Worm (Caenorhabditis elegans) whole organism, L2 larva: ENCODE measurements around the gene F59B1.2.

Experiments used
- Y55F3AM.14 ChIP-seq: fragments of 200-800 bp; sonication (Bioruptor generic); optimal IDR thresholded peaks from 2 replicates; lab custom pipeline; 2018; ENCODE audit warnings: mild to moderate bottlenecking, missing genetic modification characterization, missing compliant biosample characterization
- aly-2 ChIP-seq: fragments of 150-350 bp; optimal IDR thresholded peaks from 2 replicates; lab custom pipeline; 2014; ENCODE audit warnings: missing biosample characterization, missing genetic modification characterization
- ceh-16 ChIP-seq: fragments of 150-350 bp; optimal IDR thresholded peaks from 2 replicates; lab custom pipeline; 2014; ENCODE audit warnings: missing biosample characterization, missing genetic modification characterization
- crh-2 ChIP-seq: sonication (generic microtip); optimal IDR thresholded peaks from 2 replicates; lab custom pipeline; 2017; ENCODE audit warnings: missing biosample characterization, missing genetic modification characterization
- fos-1 ChIP-seq: fragments of 150-350 bp; optimal IDR thresholded peaks from 2 replicates; lab custom pipeline; 2014; ENCODE audit warnings: missing biosample characterization, missing genetic modification characterization
- lin-13 ChIP-seq: fragments of 150-350 bp; optimal IDR thresholded peaks from 2 replicates; lab custom pipeline; 2014; ENCODE audit warnings: missing biosample characterization, missing genetic modification reagents, missing genetic modification characterization
- lin-39 ChIP-seq: fragments of 150-350 bp; optimal IDR thresholded peaks from 2 replicates; lab custom pipeline; 2014; ENCODE audit warnings: missing biosample characterization, missing genetic modification reagents, missing genetic modification characterization
- mab-5 ChIP-seq: fragments of 150-350 bp; optimal IDR thresholded peaks from 2 replicates; lab custom pipeline; 2014; ENCODE audit warnings: missing biosample characterization, missing genetic modification characterization
- skn-1 ChIP-seq: sonication (generic microtip); optimal IDR thresholded peaks from 2 replicates; lab custom pipeline; 2017; ENCODE audit warnings: missing biosample characterization, missing genetic modification characterization
- ztf-11 ChIP-seq: sonication (generic microtip); optimal IDR thresholded peaks from 2 replicates; lab custom pipeline; 2017; ENCODE audit warnings: missing biosample characterization, missing genetic modification characterization

DNA sequence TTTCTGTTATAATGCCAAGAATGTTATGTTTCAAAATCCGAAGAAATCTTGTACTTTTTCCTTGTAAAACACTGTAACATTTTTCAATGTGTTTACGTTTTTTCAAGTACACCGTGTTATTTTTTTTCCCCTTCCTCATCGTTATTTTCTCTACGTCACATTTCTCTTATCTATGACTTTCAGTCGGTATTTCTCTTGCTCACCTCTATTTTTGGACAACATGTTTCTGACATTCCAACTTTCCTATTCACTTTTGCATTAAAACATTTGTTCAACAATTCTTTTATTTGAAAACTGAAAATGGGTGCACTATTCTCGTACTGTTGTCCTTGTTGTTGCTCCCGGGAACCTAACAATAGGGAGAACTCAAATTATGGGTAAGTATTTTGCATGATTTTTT lies 39.9 kb downstream of the F59B1.2 start, which contains the start of gene pals-33:
- TF ChIP-seq mab-5 (no peak), lin-39 (tag; lab: Kevin White, UChicago) (no peak), crh-2 (no peak), lin-13 (GFP tag; lab: Kevin White, UChicago) (no peak), Y55F3AM.14 (GFP tag; lab: Kevin White, UChicago) (no peak), aly-2 (no peak), ceh-16 (no peak), skn-1 (tag; lab: Kevin White, UChicago) (no peak), fos-1 (tag; lab: Kevin White, UChicago) (no peak), ztf-11 (tag; lab: Kevin White, UChicago) (no peak)
